Fruit fly (Drosophila melanogaster): ENCODE results near the gene chico.

Gene chico

dm6 chr2L:10231092-10231494 is 15.8 kb downstream of the chico start (continued):
- TF ChIP-seq mld (GFP tag; IDR thresholded peaks at IDR 0.05; ENCODE audit: partially characterized antibody), result no peak
- TF ChIP-seq CG6765 (GFP tag; optimal IDR thresholded peaks at IDR 0.05), result no peak
- no peak for TF ChIP-seq CG7928 (GFP tag; optimal IDR thresholded peaks at IDR 0.05)
- no peak for TF ChIP-seq Scr (GFP tag; IDR thresholded peaks at IDR 0.05; ENCODE audit: partially characterized antibody)
- TF ChIP-seq ap (GFP tag; IDR thresholded peaks at IDR 0.05), result no peak
- peak; percentile 82 for TF ChIP-seq sens (GFP tag)
- TF ChIP-seq chm (GFP tag; IDR thresholded peaks at IDR 0.05), result no peak
- no peak for TF ChIP-seq onecut (GFP tag; IDR thresholded peaks at IDR 0.05)
- TF ChIP-seq CG7987 (GFP tag; optimal IDR thresholded peaks at IDR 0.05), result no peak
- TF ChIP-seq NC2β (GFP tag; optimal IDR thresholded peaks at IDR 0.05), result no peak
- TF ChIP-seq ems (GFP tag; optimal IDR thresholded peaks at IDR 0.05), result no peak
- no peak for TF ChIP-seq CG12942 (GFP tag; optimal IDR thresholded peaks at IDR 0.05)
- no peak for TF ChIP-seq H15 (GFP tag; IDR thresholded peaks at IDR 0.05)
- TF ChIP-seq CG15073 (GFP tag; optimal IDR thresholded peaks at IDR 0.05), result no peak
- no peak for TF ChIP-seq usp (GFP tag; optimal IDR thresholded peaks at IDR 0.05)
- no peak for TF ChIP-seq vfl (GFP tag; optimal IDR thresholded peaks at IDR 0.05)
- no peak for TF ChIP-seq Dref (GFP tag; IDR thresholded peaks at IDR 0.05)
- peak; percentile 34 for TF ChIP-seq lilli (GFP tag; optimal IDR thresholded peaks at IDR 0.05)
- no peak for TF ChIP-seq Nf-YA (GFP tag; IDR thresholded peaks at IDR 0.05)
- TF ChIP-seq Ets65A (GFP tag), result no peak
- TF ChIP-seq tap (tag; optimal IDR thresholded peaks at IDR 0.05), result no peak
- TF ChIP-seq gem (tag; optimal IDR thresholded peaks at IDR 0.05), result peak; percentile 46
- no peak for TF ChIP-seq D19B (GFP tag; optimal IDR thresholded peaks at IDR 0.05)
- TF ChIP-seq Hr3 (GFP tag; optimal IDR thresholded peaks at IDR 0.05), result no peak
- 0 out of 2 replicates have a peak, but pooled peaks have one; percentile 20 for TF ChIP-seq HLH3B (GFP tag; IDR thresholded peaks at IDR 0.05)
- TF ChIP-seq ind (GFP tag; optimal IDR thresholded peaks at IDR 0.05), result peak; percentile 36
- no peak for TF ChIP-seq CG34376 (GFP tag; optimal IDR thresholded peaks at IDR 0.05)
- peak; percentile 32 for TF ChIP-seq exex (tag; optimal IDR thresholded peaks at IDR 0.05)
- TF ChIP-seq sens-2 (GFP tag; IDR thresholded peaks at IDR 0.05), result no peak
- no peak for TF ChIP-seq Asciz (GFP tag; optimal IDR thresholded peaks at IDR 0.05)
- no peak for TF ChIP-seq unc-4 (GFP tag; IDR thresholded peaks at IDR 0.05; ENCODE audit: partially characterized antibody)
- TF ChIP-seq CG34422 (GFP tag; IDR thresholded peaks at IDR 0.05), result no peak
- no peak for TF ChIP-seq CG2199 (GFP tag; IDR thresholded peaks at IDR 0.05)
- no peak for TF ChIP-seq caup (GFP tag; optimal IDR thresholded peaks at IDR 0.05; ENCODE audit: severe bottlenecking)
- peak; percentile 44 for TF ChIP-seq CG8924 (tag; optimal IDR thresholded peaks at IDR 0.05)
- no peak for TF ChIP-seq jing (GFP tag; optimal IDR thresholded peaks at IDR 0.05)
- peak; percentile 17 for TF ChIP-seq CG2875 (GFP tag; optimal IDR thresholded peaks at IDR 0.05)
- TF ChIP-seq CG9876 (GFP tag; optimal IDR thresholded peaks at IDR 0.05), result no peak
- TF ChIP-seq CG9932 (GFP tag; IDR thresholded peaks at IDR 0.05), result no peak
- TF ChIP-seq H2.0 (GFP tag; IDR thresholded peaks at IDR 0.05), result no peak
- TF ChIP-seq disco-r (GFP tag; optimal IDR thresholded peaks at IDR 0.05), result no peak
- no peak for TF ChIP-seq CG17802 (tag; optimal IDR thresholded peaks at IDR 0.05)
- no peak for TF ChIP-seq CG3726 (GFP tag; IDR thresholded peaks at IDR 0.05)
- TF ChIP-seq Lim3 (GFP tag; IDR thresholded peaks at IDR 0.05), result no peak
- no peak for TF ChIP-seq cad (GFP tag; optimal IDR thresholded peaks at IDR 0.05)
- TF ChIP-seq CG2712 (tag; optimal IDR thresholded peaks at IDR 0.05), result peak; percentile 6
- TF ChIP-seq CG1832 (GFP tag; optimal IDR thresholded peaks at IDR 0.05), result no peak
- TF ChIP-seq tup (GFP tag; optimal IDR thresholded peaks at IDR 0.05), result no peak
- TF ChIP-seq bsh (GFP tag; optimal IDR thresholded peaks at IDR 0.05), result peak in 1 of 2 experiments; percentile 23
- TF ChIP-seq CG31388 (GFP tag; optimal IDR thresholded peaks at IDR 0.05), result no peak
- TF ChIP-seq lab (GFP tag; optimal IDR thresholded peaks at IDR 0.05), result no peak
- TF ChIP-seq chn (GFP tag; optimal IDR thresholded peaks at IDR 0.05), result no peak
- TF ChIP-seq Chrac-16 (GFP tag; optimal IDR thresholded peaks at IDR 0.05), result no peak
